Worm (Caenorhabditis elegans) whole organism, late embryonic: ENCODE measurements around the gene B0035.13.

Source experiments
- C08G9.2 ChIP-seq: sonication (generic microtip); optimal IDR thresholded peaks from 2 replicates; lab custom pipeline; 2016; ENCODE audit warnings: mild to moderate bottlenecking, missing genetic modification characterization, moderate library complexity, missing compliant biosample characterization
- C38D4.7 ChIP-seq: fragments of 200-800 bp; sonication (Bioruptor generic); optimal IDR thresholded peaks from 2 replicates; lab custom pipeline; 2018; ENCODE audit warnings: mild to moderate bottlenecking, missing genetic modification characterization, moderate library complexity, missing compliant biosample characterization
- K02D7.2 ChIP-seq: sonication (generic microtip); optimal IDR thresholded peaks from 2 replicates; lab custom pipeline; 2017; ENCODE audit warnings: mild to moderate bottlenecking, missing genetic modification characterization, missing compliant biosample characterization
- K09A11.1 ChIP-seq: sonication (generic microtip); optimal IDR thresholded peaks from 2 replicates; lab custom pipeline; 2017; ENCODE audit warnings: antibody characterized with exemption, mild to moderate bottlenecking, missing genetic modification characterization, missing compliant biosample characterization; ENCODE audit not compliant: insufficient read depth
- T23F11.4 ChIP-seq: fragments of 200-800 bp; sonication (Bioruptor generic); optimal IDR thresholded peaks from 2 replicates; lab custom pipeline; 2018; ENCODE audit warnings: mild to moderate bottlenecking, missing genetic modification characterization, missing compliant biosample characterization
- ahr-1 ChIP-seq: sonication (generic microtip); optimal IDR thresholded peaks from 2 replicates; lab custom pipeline; 2016; ENCODE audit warnings: missing genetic modification characterization, missing compliant biosample characterization
- ceh-14 ChIP-seq: sonication (generic microtip); optimal IDR thresholded peaks from 2 replicates; lab custom pipeline; 2016; ENCODE audit warnings: missing genotype, missing genetic modification characterization, missing compliant biosample characterization
- ceh-19 ChIP-seq: fragments of 200-800 bp; sonication (Bioruptor generic); optimal IDR thresholded peaks from 2 replicates; lab custom pipeline; 2018; ENCODE audit warnings: mild to moderate bottlenecking, missing genetic modification characterization, missing compliant biosample characterization
- ceh-22 ChIP-seq: sonication (generic microtip); optimal IDR thresholded peaks from 2 replicates; lab custom pipeline; 2017; ENCODE audit warnings: missing biosample characterization, missing genetic modification characterization
- ceh-31 ChIP-seq: sonication (generic microtip); optimal IDR thresholded peaks from 2 replicates; lab custom pipeline; 2016; ENCODE audit warnings: missing genetic modification characterization, missing compliant biosample characterization
- ceh-34 ChIP-seq: sonication (generic microtip); optimal IDR thresholded peaks from 2 replicates; lab custom pipeline; 2016; ENCODE audit warnings: mild to moderate bottlenecking, missing genetic modification characterization, missing compliant biosample characterization
- ceh-9 ChIP-seq: sonication (generic microtip); optimal IDR thresholded peaks from 2 replicates; lab custom pipeline; 2016; ENCODE audit warnings: mild to moderate bottlenecking, missing genetic modification characterization, inconsistent platforms, missing compliant biosample characterization
- che-1 ChIP-seq: sonication (generic microtip); optimal IDR thresholded peaks from 2 replicates; lab custom pipeline; 2016; ENCODE audit warnings: mild to moderate bottlenecking, missing genetic modification characterization, missing compliant biosample characterization
- dve-1 ChIP-seq: sonication (generic microtip); optimal IDR thresholded peaks from 2 replicates; lab custom pipeline; 2017; ENCODE audit warnings: antibody characterized with exemption, mild to moderate bottlenecking, missing genetic modification characterization, missing compliant biosample characterization
- elt-2 ChIP-seq: sonication (generic microtip); optimal IDR thresholded peaks from 2 replicates; lab custom pipeline; 2016; ENCODE audit warnings: missing genetic modification reagents, missing genetic modification characterization, missing compliant biosample characterization
- elt-4 ChIP-seq: sonication (generic microtip); optimal IDR thresholded peaks from 2 replicates; lab custom pipeline; 2016; ENCODE audit warnings: missing genetic modification characterization, missing compliant biosample characterization
- fkh-10 ChIP-seq: fragments of 150-350 bp; optimal IDR thresholded peaks from 2 replicates; lab custom pipeline; 2014; ENCODE audit warnings: missing biosample characterization, missing genetic modification reagents, missing genetic modification characterization
- fkh-6 ChIP-seq: sonication (generic microtip); optimal IDR thresholded peaks from 2 replicates; lab custom pipeline; 2016; ENCODE audit warnings: missing genetic modification characterization, missing compliant biosample characterization
- hlh-13 ChIP-seq: fragments of 200-800 bp; sonication (Bioruptor generic); optimal IDR thresholded peaks from 2 replicates; lab custom pipeline; 2018; ENCODE audit warnings: mild to moderate bottlenecking, missing genetic modification characterization, missing compliant biosample characterization
- hlh-15 ChIP-seq: sonication (generic microtip); optimal IDR thresholded peaks from 2 replicates; lab custom pipeline; 2016; ENCODE audit warnings: missing genetic modification characterization, missing compliant biosample characterization
- hlh-30 ChIP-seq: sonication (generic microtip); optimal IDR thresholded peaks from 2 replicates; lab custom pipeline; 2017; ENCODE audit warnings: antibody characterized with exemption, missing genetic modification characterization, missing compliant biosample characterization; ENCODE audit not compliant: insufficient read depth
- lim-6 ChIP-seq: sonication (generic microtip); optimal IDR thresholded peaks from 2 replicates; lab custom pipeline; 2016; ENCODE audit warnings: missing genetic modification characterization, missing compliant biosample characterization
- madf-2 ChIP-seq: sonication (generic microtip); optimal IDR thresholded peaks from 2 replicates; lab custom pipeline; 2017; ENCODE audit warnings: missing genetic modification characterization, missing compliant biosample characterization
- mec-3 ChIP-seq: sonication (generic microtip); optimal IDR thresholded peaks from 2 replicates; lab custom pipeline; 2016; ENCODE audit warnings: borderline replicate concordance, missing genetic modification characterization, missing compliant biosample characterization
- nfya-1 ChIP-seq: sonication (generic microtip); optimal IDR thresholded peaks from 2 replicates; lab custom pipeline; 2017; ENCODE audit warnings: missing genetic modification characterization, mild to moderate bottlenecking, missing compliant biosample characterization, antibody characterized with exemption, moderate library complexity
- nhr-11 ChIP-seq: fragments of 150-350 bp; optimal IDR thresholded peaks from 2 replicates; lab custom pipeline; 2014; ENCODE audit warnings: missing biosample characterization, missing genetic modification characterization
- npax-4 ChIP-seq: sonication (generic microtip); optimal IDR thresholded peaks from 2 replicates; lab custom pipeline; 2016; ENCODE audit warnings: missing genetic modification characterization, missing compliant biosample characterization
- pat-9 ChIP-seq: fragments of 200-800 bp; sonication (Bioruptor generic); optimal IDR thresholded peaks from 2 replicates; lab custom pipeline; 2018; ENCODE audit warnings: mild to moderate bottlenecking, missing genetic modification characterization, moderate library complexity, missing compliant biosample characterization
- pha-2 ChIP-seq: sonication (generic microtip); optimal IDR thresholded peaks from 2 replicates; lab custom pipeline; 2017; ENCODE audit warnings: mild to moderate bottlenecking, missing genetic modification characterization, missing compliant biosample characterization
- pqm-1 ChIP-seq: sonication (generic microtip); optimal IDR thresholded peaks from 2 replicates; lab custom pipeline; 2016; ENCODE audit warnings: missing genetic modification characterization, missing compliant biosample characterization
- pros-1 ChIP-seq: fragments of 150-350 bp; optimal IDR thresholded peaks from 2 replicates; lab custom pipeline; 2014; ENCODE audit warnings: missing biosample characterization, missing genetic modification reagents, missing genetic modification characterization
- syd-9 ChIP-seq: sonication (generic microtip); optimal IDR thresholded peaks from 2 replicates; lab custom pipeline; 2016; ENCODE audit warnings: mild to moderate bottlenecking, missing genetic modification characterization, moderate library complexity, missing compliant biosample characterization
- ttx-3 ChIP-seq: sonication (generic microtip); optimal IDR thresholded peaks from 2 replicates; lab custom pipeline; 2016; ENCODE audit warnings: missing genetic modification reagents, missing genetic modification characterization, missing compliant biosample characterization
- unc-3 ChIP-seq, 2 experiments: fragments of 200-800 bp in 1 of 2; sonication (Bioruptor generic) in 1 of 2; sonication (generic microtip) in 1 of 2; conservative IDR thresholded peaks in 1 of 2; optimal IDR thresholded peaks in 1 of 2; 2 replicates each; pipeline versions ENCODE4 v1.3.6 to Lab custom; 2016 to 2022; ENCODE audit warnings: missing compliant biosample characterization in 2 of 2, missing genetic modification characterization in 2 of 2, missing genetic modification reagents in 1 of 2
- unc-42 ChIP-seq: sonication (generic microtip); optimal IDR thresholded peaks from 2 replicates; lab custom pipeline; 2016; ENCODE audit warnings: missing genotype, missing genetic modification characterization, missing compliant biosample characterization
- unc-55 ChIP-seq: sonication (generic microtip); optimal IDR thresholded peaks from 2 replicates; lab custom pipeline; 2017; ENCODE audit warnings: missing biosample characterization, missing genetic modification reagents, missing genetic modification characterization
- unc-86 ChIP-seq: sonication (generic microtip); optimal IDR thresholded peaks from 2 replicates; lab custom pipeline; 2016; ENCODE audit warnings: missing genetic modification characterization, missing compliant biosample characterization
- zip-5 ChIP-seq: sonication (generic microtip); optimal IDR thresholded peaks from 2 replicates; lab custom pipeline; 2016; ENCODE audit warnings: missing genetic modification characterization, missing compliant biosample characterization

B0035.13 gene

ce11 chrIV:11340735-11341443, 34.4 kb upstream of the B0035.13 start:
- no peak for TF ChIP-seq nhr-11

ce11 chrIV:11337021-11337420, 30.5 kb upstream of the B0035.13 start, which contains the start of gene F54E12.2:
TSS of gene F54E12.2 (minus strand) at chrIV:11337184.
- TF ChIP-seq hlh-13 (GFP tag; lab: Kevin White, UChicago) (no peak), fkh-10 (GFP tag; lab: Kevin White, UChicago) (no peak), ceh-34 (no peak), unc-3 (GFP tag; conservative IDR thresholded peaks at IDR 0.05; lab: Robert Waterston, UW) (no peak), unc-3 (tag; optimal IDR thresholded peaks at IDR 0.05; lab: Kevin White, UChicago) (no peak), che-1 (no peak), C08G9.2 (tag; lab: Kevin White, UChicago) (no peak), ceh-22 (no peak), ceh-31 (no peak), ceh-14 (no peak), unc-55 (GFP tag; lab: Kevin White, UChicago) (no peak), ceh-9 (no peak), fkh-6 (tag; lab: Kevin White, UChicago) (no peak), hlh-30 (tag; lab: Kevin White, UChicago) (no peak), elt-4 (tag; lab: Kevin White, UChicago) (no peak), ahr-1 (tag; lab: Kevin White, UChicago) (no peak), K02D7.2 (tag; lab: Kevin White, UChicago) (no peak)

- no peak for TF ChIP-seq ceh-19
- no peak for TF ChIP-seq unc-86
- no peak for TF ChIP-seq elt-2 (tag; lab: Kevin White, UChicago)
- TF ChIP-seq ceh-9 = no peak
- TF ChIP-seq pqm-1 (tag; lab: Kevin White, UChicago) = no peak
- no peak for TF ChIP-seq pat-9 (tag; lab: Kevin White, UChicago)
Measured at ce11 chrIV:11336180-11336579, 29.7 kb upstream of the B0035.13 start.

ce11 chrIV:11332751-11333150, 26.2 kb upstream of the B0035.13 start, which contains the start of gene sart-3:
TSS of gene sart-3 (minus strand) at chrIV:11332969.
- TF ChIP-seq ttx-3 (no peak), unc-86 (no peak), ceh-22 (no peak), lim-6 (tag; lab: Kevin White, UChicago) (no peak), unc-42 (no peak), madf-2 (no peak), mec-3 (tag; lab: Kevin White, UChicago) (no peak), pat-9 (tag; lab: Kevin White, UChicago) (no peak), C38D4.7 (GFP tag; lab: Kevin White, UChicago) (no peak), pros-1 (tag; lab: Kevin White, UChicago) (no peak), hlh-15 (no peak), zip-5 (tag; lab: Kevin White, UChicago) (no peak), pha-2 (tag; lab: Kevin White, UChicago) (no peak), npax-4 (no peak), nfya-1 (tag; lab: Kevin White, UChicago) (no peak), unc-3 (GFP tag; conservative IDR thresholded peaks at IDR 0.05; lab: Robert Waterston, UW) (no peak), unc-3 (tag; optimal IDR thresholded peaks at IDR 0.05; lab: Kevin White, UChicago) (no peak)

ce11 chrIV:11329269-11329668, 22.7 kb upstream of the B0035.13 start, which contains the start of gene leo-1:
TSS of gene leo-1 (minus strand) at chrIV:11329369.
- TF ChIP-seq K09A11.1 (tag; lab: Kevin White, UChicago) (no peak), dve-1 (tag; lab: Kevin White, UChicago) (no peak), T23F11.4 (GFP tag; lab: Kevin White, UChicago) (no peak), ahr-1 (tag; lab: Kevin White, UChicago) (no peak), syd-9 (tag; lab: Kevin White, UChicago) (no peak), unc-3 (GFP tag; conservative IDR thresholded peaks at IDR 0.05; lab: Robert Waterston, UW) (no peak), unc-3 (tag; optimal IDR thresholded peaks at IDR 0.05; lab: Kevin White, UChicago) (no peak), zip-5 (tag; lab: Kevin White, UChicago) (no peak)
